Worm (Caenorhabditis elegans): Measurements from ENCODE around the gene gstk-2.

DNA sequence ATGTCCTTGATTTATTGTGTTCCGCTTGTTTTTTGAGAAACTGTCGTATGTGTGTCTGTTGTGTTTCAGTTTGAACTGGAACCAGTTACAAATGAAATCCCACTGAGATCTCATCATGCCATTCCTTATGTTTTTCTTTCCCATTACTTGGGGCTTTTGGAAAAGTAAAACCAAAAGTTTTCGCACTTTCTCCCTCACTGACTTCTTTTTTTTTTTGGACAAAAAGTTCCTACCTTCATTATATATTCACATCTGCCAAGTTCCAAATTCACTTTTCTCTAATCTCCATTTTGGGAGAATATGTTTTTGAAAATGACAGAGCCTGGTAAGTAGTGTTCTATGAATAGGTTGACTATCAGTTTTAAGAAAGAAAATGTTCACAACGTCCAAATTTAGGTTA lies 34.6 kb upstream of the gstk-2 start, which contains the start of gene C06E4.2:
- TF ChIP-seq sea-2 (GFP tag; optimal IDR thresholded peaks at IDR 0.05) (no peak), skn-1 (tag; optimal IDR thresholded peaks at IDR 0.05) (no peak), ztf-11 (tag; optimal IDR thresholded peaks at IDR 0.05) (no peak), ama-1 (optimal IDR thresholded peaks at IDR 0.05) (no peak), mdl-1 (tag; optimal IDR thresholded peaks at IDR 0.05) (no peak), lin-15B (tag; optimal IDR thresholded peaks at IDR 0.05) (no peak), nfya-1 (tag; optimal IDR thresholded peaks at IDR 0.05; ENCODE audit: insufficient read depth) (no peak), fkh-2 (tag; optimal IDR thresholded peaks at IDR 0.05) (no peak), pha-4 (tag; optimal IDR thresholded peaks at IDR 0.05) (no peak), fkh-10 (GFP tag; optimal IDR thresholded peaks at IDR 0.05) (no peak), zag-1 (tag; optimal IDR thresholded peaks at IDR 0.05) (no peak)
